Worm (Caenorhabditis elegans) whole organism, L1 larva: ENCODE data around the gene srz-63.

Source experiments
- C04F5.9 ChIP-seq: sonication (generic microtip); optimal IDR thresholded peaks from 2 replicates; lab custom pipeline; 2016; ENCODE audit warnings: missing genetic modification characterization, missing compliant biosample characterization
- C16A3.4 ChIP-seq: fragments of 150-350 bp; optimal IDR thresholded peaks from 2 replicates; lab custom pipeline; 2014; ENCODE audit warnings: missing biosample characterization, missing genetic modification characterization
- Y116A8C.19 ChIP-seq: sonication (generic microtip); optimal IDR thresholded peaks from 2 replicates; lab custom pipeline; 2016; ENCODE audit warnings: missing compliant biosample characterization, missing genetic modification characterization, borderline replicate concordance
- alr-1 ChIP-seq: fragments of 200-800 bp; sonication (Bioruptor generic); optimal IDR thresholded peaks from 2 replicates; lab custom pipeline; 2018; ENCODE audit warnings: borderline replicate concordance, mild to moderate bottlenecking, missing genetic modification characterization, missing compliant biosample characterization
- aly-2 ChIP-seq: fragments of 150-350 bp; optimal IDR thresholded peaks from 2 replicates; lab custom pipeline; 2014; ENCODE audit warnings: missing biosample characterization, missing genetic modification characterization
- blmp-1 ChIP-seq: fragments of 150-350 bp; optimal IDR thresholded peaks from 2 replicates; lab custom pipeline; 2014; ENCODE audit warnings: missing biosample characterization, missing genetic modification characterization
- ceh-8 ChIP-seq: fragments of 200-800 bp; sonication (Bioruptor generic); optimal IDR thresholded peaks from 2 replicates; lab custom pipeline; 2018; ENCODE audit warnings: mild to moderate bottlenecking, missing genetic modification characterization, moderate library complexity, missing compliant biosample characterization
- ceh-88 ChIP-seq: fragments of 200-800 bp; sonication (Bioruptor generic); IDR thresholded peaks from 2 replicates; pipeline ENCODE4 v1.3.6; 2022; ENCODE audit warnings: missing genetic modification characterization, missing compliant biosample characterization
- ceh-90 ChIP-seq: sonication (generic microtip); optimal IDR thresholded peaks from 2 replicates; lab custom pipeline; 2016; ENCODE audit warnings: missing genetic modification characterization, missing compliant biosample characterization
- dpl-1 ChIP-seq, 3 experiments: fragments of 150-350 bp in 2 of 3; sonication (generic microtip) in 1 of 3; optimal IDR thresholded peaks; 2 replicates each; lab custom pipeline; 2014 to 2017; ENCODE audit warnings: missing biosample characterization in 3 of 3, missing genetic modification characterization in 3 of 3, missing genetic modification reagents in 3 of 3
- dsc-1 ChIP-seq: sonication (generic microtip); optimal IDR thresholded peaks from 2 replicates; lab custom pipeline; 2016; ENCODE audit warnings: mild to moderate bottlenecking, missing genetic modification characterization, missing compliant biosample characterization
- efl-1 ChIP-seq, 4 experiments: fragments of 150-350 bp; optimal IDR thresholded peaks in 3 of 4; peaks in 1 of 4; 1 replicate in 1 of 4; 2 replicates in 3 of 4; lab custom pipeline; 2014; ENCODE audit warnings: missing biosample characterization in 2 of 4, missing genetic modification characterization in 2 of 4, missing genetic modification reagents in 2 of 4
- egl-13 ChIP-seq: sonication (generic microtip); optimal IDR thresholded peaks from 2 replicates; lab custom pipeline; 2016; ENCODE audit warnings: missing genotype, missing genetic modification reagents, missing genetic modification characterization, missing compliant biosample characterization
- egl-27 ChIP-seq, 2 experiments: fragments of 150-350 bp in 1 of 2; sonication (generic microtip); optimal IDR thresholded peaks; 3 replicates each; lab custom pipeline; 2017 to 2018; ENCODE audit warnings: missing biosample characterization in 2 of 2, missing genetic modification characterization in 2 of 2, missing genetic modification reagents in 2 of 2
- elt-2 ChIP-seq: sonication (generic microtip); optimal IDR thresholded peaks from 2 replicates; lab custom pipeline; 2016; ENCODE audit warnings: missing genetic modification characterization, mild to moderate bottlenecking, inconsistent platforms, missing compliant biosample characterization, missing genetic modification reagents
- fkh-4 ChIP-seq: sonication (generic microtip); optimal IDR thresholded peaks from 2 replicates; lab custom pipeline; 2016; ENCODE audit warnings: missing compliant biosample characterization, missing genetic modification characterization, borderline replicate concordance
- fkh-8 ChIP-seq: sonication (generic microtip); optimal IDR thresholded peaks from 2 replicates; lab custom pipeline; 2016; ENCODE audit warnings: mild to moderate bottlenecking, missing genetic modification characterization, missing compliant biosample characterization
- fos-1 ChIP-seq: fragments of 150-350 bp; optimal IDR thresholded peaks from 2 replicates; lab custom pipeline; 2014; ENCODE audit warnings: missing biosample characterization, missing genetic modification characterization
- hlh-17 ChIP-seq: fragments of 200-800 bp; sonication (Bioruptor generic); optimal IDR thresholded peaks from 2 replicates; lab custom pipeline; 2018; ENCODE audit warnings: missing genetic modification characterization, mild to moderate bottlenecking, missing compliant biosample characterization, moderate library complexity, borderline replicate concordance
- hpl-2 ChIP-seq: fragments of 150-350 bp; optimal IDR thresholded peaks from 2 replicates; lab custom pipeline; 2014; ENCODE audit warnings: missing biosample characterization, missing genetic modification reagents, missing genetic modification characterization
- jun-1 ChIP-seq: fragments of 150-350 bp; optimal IDR thresholded peaks from 2 replicates; lab custom pipeline; 2014; ENCODE audit warnings: missing biosample characterization, missing genetic modification reagents, missing genetic modification characterization
- lin-14 ChIP-seq: fragments of 200-800 bp; sonication (Bioruptor generic); optimal IDR thresholded peaks from 2 replicates; lab custom pipeline; 2018; ENCODE audit warnings: mild to moderate bottlenecking, missing genetic modification characterization, moderate library complexity, missing compliant biosample characterization
- lin-15B ChIP-seq: fragments of 150-350 bp; sonication (generic microtip); optimal IDR thresholded peaks from 3 replicates; lab custom pipeline; 2014; ENCODE audit warnings: missing biosample characterization, missing genetic modification characterization
- lin-35 ChIP-seq, 2 experiments: fragments of 150-350 bp; optimal IDR thresholded peaks; 2 replicates each; lab custom pipeline; 2014; ENCODE audit warnings: missing biosample characterization in 2 of 2, missing genetic modification characterization in 2 of 2, missing genetic modification reagents in 2 of 2
- lin-39 ChIP-seq: fragments of 150-350 bp; optimal IDR thresholded peaks from 2 replicates; lab custom pipeline; 2014; ENCODE audit warnings: missing biosample characterization, missing genetic modification reagents, missing genetic modification characterization
- lir-3 ChIP-seq: sonication (generic microtip); optimal IDR thresholded peaks from 2 replicates; lab custom pipeline; 2016; ENCODE audit warnings: mild to moderate bottlenecking, missing genetic modification characterization, moderate library complexity, missing compliant biosample characterization; ENCODE audit not compliant: poor library complexity
- lsy-2 ChIP-seq, 2 experiments: fragments of 150-350 bp; optimal IDR thresholded peaks; 2 replicates each; lab custom pipeline; 2014; ENCODE audit warnings: missing biosample characterization in 2 of 2, missing genetic modification characterization in 2 of 2
- mdl-1 ChIP-seq, 2 experiments: fragments of 150-350 bp; optimal IDR thresholded peaks; 2 replicates each; lab custom pipeline; 2014 to 2017; ENCODE audit warnings: missing biosample characterization in 2 of 2, missing genetic modification characterization in 2 of 2, inconsistent platforms in 1 of 2
- mef-2 ChIP-seq: fragments of 150-350 bp; optimal IDR thresholded peaks from 2 replicates; lab custom pipeline; 2014; ENCODE audit warnings: missing biosample characterization, missing genetic modification characterization
- mep-1 ChIP-seq: fragments of 150-350 bp; optimal IDR thresholded peaks from 2 replicates; lab custom pipeline; 2014; ENCODE audit warnings: missing biosample characterization, missing genetic modification characterization
- nhr-19 ChIP-seq: fragments of 200-800 bp; sonication (Bioruptor generic); conservative IDR thresholded peaks from 2 replicates; pipeline ENCODE4 v1.3.6; 2022; ENCODE audit warnings: missing genetic modification characterization, missing compliant biosample characterization
- nhr-237 ChIP-seq: fragments of 150-350 bp; optimal IDR thresholded peaks from 2 replicates; lab custom pipeline; 2014; ENCODE audit warnings: missing biosample characterization, missing genetic modification characterization
- nhr-71 ChIP-seq: sonication (generic microtip); optimal IDR thresholded peaks from 2 replicates; lab custom pipeline; 2016; ENCODE audit warnings: mild to moderate bottlenecking, missing genetic modification characterization, moderate library complexity, missing compliant biosample characterization
- nhr-77 ChIP-seq: fragments of 150-350 bp; optimal IDR thresholded peaks from 2 replicates; lab custom pipeline; 2014; ENCODE audit warnings: missing biosample characterization, missing genetic modification characterization
- nhr-84 ChIP-seq: sonication (generic microtip); optimal IDR thresholded peaks from 2 replicates; lab custom pipeline; 2017; ENCODE audit warnings: missing biosample characterization, missing genetic modification characterization
- nhr-85 ChIP-seq: sonication (generic microtip); peaks from one replicate; lab custom pipeline; 2016; ENCODE audit warnings: missing genetic modification characterization, inconsistent platforms, missing compliant biosample characterization
- nhr-90 ChIP-seq: sonication (generic microtip); optimal IDR thresholded peaks from 2 replicates; lab custom pipeline; 2016; ENCODE audit warnings: mild to moderate bottlenecking, missing genetic modification characterization, missing compliant biosample characterization; ENCODE audit not compliant: poor library complexity
- sox-4 ChIP-seq: sonication (generic microtip); optimal IDR thresholded peaks from 2 replicates; lab custom pipeline; 2016; ENCODE audit warnings: missing genetic modification characterization, missing compliant biosample characterization
- sptf-1 ChIP-seq: fragments of 150-350 bp; optimal IDR thresholded peaks from 2 replicates; lab custom pipeline; 2014; ENCODE audit warnings: missing biosample characterization, missing genetic modification characterization
- sup-37 ChIP-seq: fragments of 200-800 bp; sonication (Bioruptor generic); optimal IDR thresholded peaks from 2 replicates; lab custom pipeline; 2018; ENCODE audit warnings: mild to moderate bottlenecking, missing genetic modification characterization, missing compliant biosample characterization
- swsn-7 ChIP-seq: sonication (generic microtip); optimal IDR thresholded peaks from 2 replicates; lab custom pipeline; 2016; ENCODE audit warnings: missing genetic modification characterization, missing compliant biosample characterization
- tlp-1 ChIP-seq: fragments of 150-350 bp; optimal IDR thresholded peaks from 2 replicates; lab custom pipeline; 2014; ENCODE audit warnings: missing biosample characterization, missing genetic modification characterization
- unc-30 ChIP-seq: sonication (generic microtip); optimal IDR thresholded peaks from 2 replicates; lab custom pipeline; 2017; ENCODE audit warnings: missing biosample characterization, missing genetic modification characterization
- unc-98 ChIP-seq: fragments of 200-800 bp; sonication (Bioruptor generic); IDR thresholded peaks from 2 replicates; pipeline ENCODE4 v1.3.6; 2022; ENCODE audit warnings: missing genetic modification characterization, missing compliant biosample characterization
- vab-15 ChIP-seq: sonication (generic microtip); optimal IDR thresholded peaks from 2 replicates; lab custom pipeline; 2017; ENCODE audit warnings: missing genotype, mild to moderate bottlenecking, missing genetic modification characterization, missing compliant biosample characterization
- xbp-1 ChIP-seq: sonication (generic microtip); optimal IDR thresholded peaks from 2 replicates; lab custom pipeline; 2016; ENCODE audit warnings: missing genetic modification characterization, missing compliant biosample characterization
- zip-4 ChIP-seq: fragments of 200-800 bp; sonication (Bioruptor generic); optimal IDR thresholded peaks from 2 replicates; lab custom pipeline; 2018; ENCODE audit warnings: mild to moderate bottlenecking, missing genetic modification characterization, moderate library complexity, missing compliant biosample characterization
- ztf-11 ChIP-seq, 2 experiments: sonication (generic microtip); optimal IDR thresholded peaks; 2 replicates each; lab custom pipeline; 2016 to 2017; ENCODE audit warnings: missing genetic modification characterization in 2 of 2, missing biosample characterization in 1 of 2, missing compliant biosample characterization in 1 of 2
- ztf-4 ChIP-seq: fragments of 150-350 bp; optimal IDR thresholded peaks from 2 replicates; lab custom pipeline; 2014; ENCODE audit warnings: missing biosample characterization, missing genetic modification characterization

Gene srz-63

ce11 chrII:1245783-1246182 lies 32.7 kb upstream of the srz-63 start:
- TF ChIP-seq lin-14 (GFP tag; lab: Kevin White, UChicago), result peak; percentile 2
- no peak for TF ChIP-seq lsy-2 (tag; optimal IDR thresholded peaks at IDR 0.05; lab: Kevin White, UChicago)
- peak; percentile 55 for TF ChIP-seq nhr-85 (tag; lab: Kevin White, UChicago)
- TF ChIP-seq zip-4 (GFP tag; lab: Kevin White, UChicago), result no peak

ce11 chrII:1246855-1247259 lies 31.6 kb upstream of the srz-63 start:
- no peak for TF ChIP-seq Y116A8C.19 (tag; lab: Kevin White, UChicago)
- TF ChIP-seq aly-2 (tag; lab: Kevin White, UChicago), result no peak
- TF ChIP-seq hpl-2 (GFP tag; lab: Kevin White, UChicago), result no peak
- TF ChIP-seq vab-15 (tag; lab: Kevin White, UChicago), result no peak
- TF ChIP-seq zip-4 (GFP tag; lab: Kevin White, UChicago), result no peak
- TF ChIP-seq egl-13, result peak; percentile 45
- TF ChIP-seq fkh-8 (tag; lab: Kevin White, UChicago), result peak; percentile 64
- TF ChIP-seq lin-39 (tag; lab: Kevin White, UChicago), result no peak
- TF ChIP-seq egl-27 (tag; optimal IDR thresholded peaks at IDR 0.05; lab: Kevin White, UChicago), result peak; percentile 19 to 64
- peak; percentile 54 to 55 for TF ChIP-seq lin-35 (GFP tag; optimal IDR thresholded peaks at IDR 0.05; lab: Kevin White, UChicago)
- TF ChIP-seq blmp-1 (tag; lab: Kevin White, UChicago), result peak; percentile 85
- TF ChIP-seq xbp-1 (tag; lab: Kevin White, UChicago), result peak; percentile 41
- TF ChIP-seq fkh-4, result no peak
- no peak for TF ChIP-seq alr-1 (tag; lab: Kevin White, UChicago)
- peak; percentile 84 for TF ChIP-seq nhr-71 (tag; lab: Kevin White, UChicago)
- peak in 1 of 2 experiments; percentile 74 for TF ChIP-seq mdl-1 (tag; optimal IDR thresholded peaks at IDR 0.05; lab: Kevin White, UChicago)
- peak; percentile 29 for TF ChIP-seq sox-4 (tag; lab: Kevin White, UChicago)
- TF ChIP-seq tlp-1, result no peak
- TF ChIP-seq lir-3, result no peak
- no peak for TF ChIP-seq sptf-1 (tag; lab: Kevin White, UChicago)
- peak; percentile 94 for TF ChIP-seq nhr-85 (tag; lab: Kevin White, UChicago)
- TF ChIP-seq ceh-88, result no peak
- TF ChIP-seq nhr-90 (tag; lab: Kevin White, UChicago), result peak; percentile 80
- TF ChIP-seq nhr-19 (GFP tag; lab: Robert Waterston, UW), result peak; percentile 59
- peak; percentile 38 for TF ChIP-seq ceh-8
- peak; percentile 56 to 78 for TF ChIP-seq efl-1 (optimal IDR thresholded peaks at IDR 0.05; lab: Kevin White, UChicago)
- peak in 1 of 2 experiments; percentile 28 for TF ChIP-seq efl-1 (GFP tag; optimal IDR thresholded peaks at IDR 0.05 in 1 of 2; lab: Kevin White, UChicago)
- no peak for TF ChIP-seq mef-2 (tag; lab: Kevin White, UChicago)
- TF ChIP-seq swsn-7, result peak; percentile 69
- no peak for TF ChIP-seq nhr-84 (tag; lab: Kevin White, UChicago)
- peak; percentile 34 for TF ChIP-seq C04F5.9 (tag; lab: Kevin White, UChicago)
- no peak for TF ChIP-seq nhr-77 (tag; lab: Kevin White, UChicago)
- TF ChIP-seq unc-30 (tag; lab: Kevin White, UChicago), result no peak
- TF ChIP-seq nhr-237 (tag; lab: Kevin White, UChicago), result no peak
- peak; percentile 79 for TF ChIP-seq elt-2 (tag; lab: Kevin White, UChicago)
- no peak for TF ChIP-seq hlh-17
- TF ChIP-seq mep-1, result peak; percentile 57
- TF ChIP-seq ztf-4 (tag; lab: Kevin White, UChicago), result peak; percentile 91
- no peak for TF ChIP-seq ceh-90 (tag; lab: Kevin White, UChicago)
- peak; percentile 11 for TF ChIP-seq sup-37 (GFP tag; lab: Kevin White, UChicago)
- TF ChIP-seq dpl-1 (GFP tag; optimal IDR thresholded peaks at IDR 0.05; lab: Kevin White, UChicago), result peak in 2 of 3 experiments; percentile 10 to 13
- no peak for TF ChIP-seq lin-15B (tag; lab: Kevin White, UChicago)
- peak; percentile 91 for TF ChIP-seq lin-14 (GFP tag; lab: Kevin White, UChicago)
- TF ChIP-seq ztf-11 (tag; optimal IDR thresholded peaks at IDR 0.05; lab: Kevin White, UChicago), result peak in 1 of 2 experiments; percentile 57
- TF ChIP-seq C16A3.4 (tag; lab: Kevin White, UChicago), result no peak
- TF ChIP-seq jun-1 (tag; lab: Kevin White, UChicago), result peak; percentile 83
- TF ChIP-seq fos-1 (tag; lab: Kevin White, UChicago), result peak; percentile 29
- peak; percentile 30 for TF ChIP-seq dsc-1 (tag; lab: Kevin White, UChicago)
- no peak for TF ChIP-seq unc-98 (GFP tag; lab: Robert Waterston, UW)
